Fruit fly (Drosophila melanogaster): Measurements from ENCODE around the gene CG13992.

Gene CG13992

DNA sequence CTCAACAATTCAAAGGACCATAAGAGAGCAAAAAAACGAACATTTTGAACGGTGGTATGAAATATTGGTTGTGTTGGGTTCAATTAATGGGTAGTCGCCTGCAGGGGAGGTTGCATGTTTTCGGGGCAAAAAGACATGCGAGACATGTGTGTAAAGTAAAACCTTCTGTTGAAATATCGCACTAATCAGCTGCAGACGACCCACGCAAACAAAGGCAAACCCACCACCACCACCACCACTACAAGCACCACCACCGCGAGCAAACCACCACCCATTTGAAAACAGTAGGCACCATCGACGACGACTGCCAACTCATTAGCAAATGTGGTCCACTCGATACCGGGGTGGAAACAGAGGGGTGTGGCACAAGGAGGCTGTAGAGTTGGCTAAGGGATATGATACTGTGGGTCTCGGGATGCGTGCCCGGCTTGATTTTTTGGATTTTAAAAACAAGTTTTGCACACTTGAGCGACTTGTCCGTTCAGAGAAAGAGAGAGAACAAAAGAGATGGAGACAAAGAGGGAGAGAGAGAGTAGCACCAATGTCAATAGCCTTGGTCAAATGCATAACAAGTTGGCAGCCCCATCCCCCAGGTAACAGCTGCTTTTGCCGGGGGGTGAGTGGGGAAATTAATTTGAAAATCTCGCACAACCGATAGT lies 9.6 kb upstream of the CG13992 start (continued):
- no peak for TF ChIP-seq cwo (GFP tag; optimal IDR thresholded peaks at IDR 0.05)
- TF ChIP-seq CG30403 (GFP tag; optimal IDR thresholded peaks at IDR 0.05), result no peak
- peak; percentile 51 for TF ChIP-seq CG10543 (GFP tag; optimal IDR thresholded peaks at IDR 0.05)
- no peak for TF ChIP-seq CG32767 (GFP tag; IDR thresholded peaks at IDR 0.05)
- TF ChIP-seq CG10209 (GFP tag; optimal IDR thresholded peaks at IDR 0.05), result peak; percentile 5
- TF ChIP-seq sc (optimal IDR thresholded peaks at IDR 0.05), result no peak
- no peak for TF ChIP-seq sc (GFP tag; optimal IDR thresholded peaks at IDR 0.05)
- peak; percentile 19 for TF ChIP-seq yki (optimal IDR thresholded peaks at IDR 0.05)
- no peak for TF ChIP-seq CG12155 (GFP tag; optimal IDR thresholded peaks at IDR 0.05)
- TF ChIP-seq CG14965 (GFP tag; optimal IDR thresholded peaks at IDR 0.05; ENCODE audit: borderline replicate concordance), result no peak
- TF ChIP-seq Pdp1 (GFP tag; optimal IDR thresholded peaks at IDR 0.05), result peak in 1 of 2 experiments; percentile 38
- peak; percentile 20 for TF ChIP-seq CG3065 (GFP tag; optimal IDR thresholded peaks at IDR 0.05)
- no peak for TF ChIP-seq Fer2 (tag; optimal IDR thresholded peaks at IDR 0.05)
- TF ChIP-seq CG11504 (tag; optimal IDR thresholded peaks at IDR 0.05), result peak; percentile 2
- TF ChIP-seq insv (GFP tag; optimal IDR thresholded peaks at IDR 0.05), result no peak
- no peak for TF ChIP-seq CG8290 (GFP tag; optimal IDR thresholded peaks at IDR 0.05)
- peak in 1 of 2 experiments; percentile 17 for TF ChIP-seq CG8290 (tag; optimal IDR thresholded peaks at IDR 0.05)
- TF ChIP-seq Dref (GFP tag; IDR thresholded peaks at IDR 0.05), result no peak
- TF ChIP-seq Scr (GFP tag; IDR thresholded peaks at IDR 0.05; ENCODE audit: partially characterized antibody), result no peak
- TF ChIP-seq fd96Cb (tag; optimal IDR thresholded peaks at IDR 0.05), result no peak
- TF ChIP-seq CG12769 (tag; optimal IDR thresholded peaks at IDR 0.05), result peak; percentile 34
- peak; percentile 48 for TF ChIP-seq Fer1 (GFP tag; optimal IDR thresholded peaks at IDR 0.05)
- no peak for TF ChIP-seq run (tag; optimal IDR thresholded peaks at IDR 0.05)
- TF ChIP-seq Dip3 (GFP tag; optimal IDR thresholded peaks at IDR 0.05), result no peak
- TF ChIP-seq pzg (GFP tag; optimal IDR thresholded peaks at IDR 0.05), result peak; percentile 15
- TF ChIP-seq sug (tag; optimal IDR thresholded peaks at IDR 0.05), result peak; percentile 60
- peak; percentile 46 for TF ChIP-seq CG1832 (GFP tag; optimal IDR thresholded peaks at IDR 0.05)
- no peak for TF ChIP-seq nerfin-2 (GFP tag; IDR thresholded peaks at IDR 0.05; ENCODE audit: partially characterized antibody)
- TF ChIP-seq ftz-f1 (GFP tag; optimal IDR thresholded peaks at IDR 0.05), result peak; percentile 85
- TF ChIP-seq HLH54F (GFP tag; optimal IDR thresholded peaks at IDR 0.05), result no peak
- no peak for TF ChIP-seq CG5953 (GFP tag; IDR thresholded peaks at IDR 0.05)
- no peak for TF ChIP-seq phol (tag; optimal IDR thresholded peaks at IDR 0.05)
- no peak for TF ChIP-seq CG11695 (GFP tag; IDR thresholded peaks at IDR 0.05)
- no peak for TF ChIP-seq CG7928 (GFP tag; optimal IDR thresholded peaks at IDR 0.05)
- TF ChIP-seq YL-1 (GFP tag; optimal IDR thresholded peaks at IDR 0.05), result peak; percentile 10
- TF ChIP-seq trem (tag; optimal IDR thresholded peaks at IDR 0.05), result peak; percentile 98
- TF ChIP-seq ac (GFP tag; optimal IDR thresholded peaks at IDR 0.05), result no peak
- no peak for TF ChIP-seq Eip74EF (GFP tag; optimal IDR thresholded peaks at IDR 0.05)
- peak; percentile 11 for TF ChIP-seq CG10274 (GFP tag; optimal IDR thresholded peaks at IDR 0.05)
- no peak for TF ChIP-seq CG2116 (GFP tag; optimal IDR thresholded peaks at IDR 0.05)
- peak; percentile 19 for TF ChIP-seq lbe (GFP tag; optimal IDR thresholded peaks at IDR 0.05)
- peak; percentile 19 for TF ChIP-seq pho (GFP tag; optimal IDR thresholded peaks at IDR 0.05)
- TF ChIP-seq NC2β (GFP tag; optimal IDR thresholded peaks at IDR 0.05), result peak; percentile 1
- TF ChIP-seq sens (GFP tag), result peak; percentile 74
- TF ChIP-seq CG12071 (GFP tag; optimal IDR thresholded peaks at IDR 0.05), result peak; percentile 8
- TF ChIP-seq grau (tag; optimal IDR thresholded peaks at IDR 0.05), result no peak
- TF ChIP-seq zen (tag; optimal IDR thresholded peaks at IDR 0.05), result peak; percentile 22
